Fruit fly (Drosophila melanogaster) whole organism, wandering third instar larva: Measurements from ENCODE around the gene Cht7.

Experiments
- Abd-B ChIP-seq: fragments of >200 bp; optimal IDR thresholded peaks from 2 replicates; lab custom pipeline; 2017; ENCODE audit warnings: missing biosample characterization, missing genetic modification characterization
- CG32264 ChIP-seq: fragments of 200-800 bp; sonication (Bioruptor generic); optimal IDR thresholded peaks from 2 replicates; lab custom pipeline; 2016; ENCODE audit warnings: missing biosample characterization, missing genetic modification characterization
- CG9705 ChIP-seq: fragments of 200-800 bp; sonication (Bioruptor generic); optimal IDR thresholded peaks from 2 replicates; lab custom pipeline; 2018; ENCODE audit warnings: missing biosample characterization, mild to moderate bottlenecking, missing genetic modification characterization
- CrebA ChIP-seq: fragments of 200-800 bp; sonication (Bioruptor generic); optimal IDR thresholded peaks from 2 replicates; lab custom pipeline; 2016; ENCODE audit warnings: missing biosample characterization, mild to moderate bottlenecking, missing genetic modification characterization, borderline replicate concordance
- Dfd ChIP-seq: fragments of >200 bp; optimal IDR thresholded peaks from 2 replicates; lab custom pipeline; 2017; ENCODE audit warnings: missing biosample characterization, missing genetic modification characterization
- Dif ChIP-seq: fragments of 200-275, 200-300 bp; sonication (Bioruptor generic); optimal IDR thresholded peaks from 2 replicates; lab custom pipeline; 2018; ENCODE audit warnings: missing biosample characterization, missing genetic modification characterization; ENCODE audit not compliant: partially characterized antibody
- GATAd ChIP-seq: sonication (Bioruptor generic); optimal IDR thresholded peaks from 2 replicates; lab custom pipeline; 2016; ENCODE audit warnings: missing biosample characterization, missing genetic modification characterization
- HLH106 ChIP-seq: fragments of 200-800 bp; optimal IDR thresholded peaks from 3 replicates; lab custom pipeline; 2019; ENCODE audit warnings: missing biosample characterization, mild to moderate bottlenecking, missing genetic modification characterization, moderate library complexity
- Hnf4 ChIP-seq: fragments of 200-800 bp; sonication (Bioruptor generic); optimal IDR thresholded peaks from 2 replicates; lab custom pipeline; 2016; ENCODE audit warnings: missing biosample characterization, mild to moderate bottlenecking, missing genetic modification characterization
- Hr78 ChIP-seq: fragments of >200 bp; optimal IDR thresholded peaks from 2 replicates; lab custom pipeline; 2017; ENCODE audit warnings: missing biosample characterization, missing genetic modification characterization
- Hr83 ChIP-seq: fragments of 200-300 bp; sonication (Bioruptor generic); optimal IDR thresholded peaks from 2 replicates; lab custom pipeline; 2016; ENCODE audit warnings: missing biosample characterization, mild to moderate bottlenecking, missing genetic modification characterization, moderate library complexity; ENCODE audit not compliant: poor library complexity, severe bottlenecking
- Jra ChIP-seq: sonication (Bioruptor generic); optimal IDR thresholded peaks from 2 replicates; lab custom pipeline; 2016; ENCODE audit warnings: missing biosample characterization, missing genetic modification characterization
- Mio ChIP-seq: sonication (Bioruptor generic); optimal IDR thresholded peaks from 2 replicates; lab custom pipeline; 2016; ENCODE audit warnings: missing biosample characterization, missing genetic modification characterization
- Myc ChIP-seq: fragments of >200 bp; optimal IDR thresholded peaks from 2 replicates; lab custom pipeline; 2017
- N ChIP-seq: fragments of >200 bp; optimal IDR thresholded peaks from 2 replicates; lab custom pipeline; 2018; ENCODE audit warnings: missing biosample characterization, missing external identifiers, missing genetic modification characterization
- OdsH ChIP-seq: fragments of 200-800 bp; sonication (Bioruptor generic); optimal IDR thresholded peaks from 2 replicates; lab custom pipeline; 2016; ENCODE audit warnings: missing biosample characterization, mild to moderate bottlenecking, missing genetic modification characterization
- Rel ChIP-seq, 2 experiments: fragments of 200-800 bp; sonication (Bioruptor generic) in 1 of 2; optimal IDR thresholded peaks; 2 replicates in 1 of 2; 3 replicates in 1 of 2; lab custom pipeline; 2016 to 2019; ENCODE audit warnings: mild to moderate bottlenecking in 2 of 2, missing biosample characterization in 2 of 2, missing genetic modification characterization in 2 of 2, moderate library complexity in 1 of 2
- Sp1 ChIP-seq: fragments of 200-800 bp; sonication (Bioruptor generic); optimal IDR thresholded peaks from 3 replicates; lab custom pipeline; 2019; ENCODE audit warnings: missing biosample characterization, mild to moderate bottlenecking, missing genetic modification characterization, moderate library complexity
- Vsx2 ChIP-seq: fragments of 200-300, 225-300 bp; sonication (Bioruptor generic); optimal IDR thresholded peaks from 2 replicates; lab custom pipeline; 2018; ENCODE audit warnings: missing biosample characterization, missing genetic modification characterization; ENCODE audit not compliant: partially characterized antibody
- br ChIP-seq: fragments of 200-800 bp; sonication (Bioruptor generic); optimal IDR thresholded peaks from 2 replicates; lab custom pipeline; 2016; ENCODE audit warnings: missing biosample characterization, missing genetic modification characterization
- brk ChIP-seq: fragments of 200-800 bp; sonication (Bioruptor generic); optimal IDR thresholded peaks from 2 replicates; lab custom pipeline; 2016; ENCODE audit warnings: missing biosample characterization, mild to moderate bottlenecking, missing genetic modification characterization
- dl ChIP-seq, 2 experiments: fragments of 175-275, 200-275 bp in 1 of 2; fragments of 200-275 bp in 1 of 2; sonication (Bioruptor generic); optimal IDR thresholded peaks; lab custom pipeline; 2018; ENCODE audit warnings: mild to moderate bottlenecking in 2 of 2, missing biosample characterization in 2 of 2, missing genetic modification characterization in 2 of 2, moderate library complexity in 2 of 2; ENCODE audit not compliant: partially characterized antibody in 2 of 2, insufficient read depth in 1 of 2
- dmrt93B ChIP-seq: fragments of 200-800 bp; sonication (Bioruptor generic); optimal IDR thresholded peaks from 2 replicates; lab custom pipeline; 2018; ENCODE audit warnings: missing biosample characterization, mild to moderate bottlenecking, missing genetic modification characterization
- dsf ChIP-seq: sonication (Bioruptor generic); optimal IDR thresholded peaks from 2 replicates; lab custom pipeline; 2016; ENCODE audit warnings: missing biosample characterization, missing genetic modification characterization, borderline replicate concordance
- ey ChIP-seq: fragments of 200-800 bp; sonication (Bioruptor generic); optimal IDR thresholded peaks from 2 replicates; lab custom pipeline; 2016; ENCODE audit warnings: missing biosample characterization, missing genetic modification characterization
- foxo ChIP-seq, 2 experiments: fragments of 200-800 bp; sonication (Bioruptor generic); optimal IDR thresholded peaks; 2 replicates in 1 of 2; 3 replicates in 1 of 2; lab custom pipeline; 2016 to 2017; ENCODE audit warnings: missing biosample characterization in 2 of 2, missing genetic modification characterization in 2 of 2
- fru ChIP-seq: fragments of 200-800 bp; sonication (Bioruptor generic); optimal IDR thresholded peaks from 3 replicates; lab custom pipeline; 2016; ENCODE audit warnings: missing biosample characterization, mild to moderate bottlenecking, missing genetic modification characterization
- h ChIP-seq: fragments of 200-800 bp; sonication (Bioruptor generic); optimal IDR thresholded peaks from 3 replicates; lab custom pipeline; 2016; ENCODE audit warnings: missing biosample characterization, mild to moderate bottlenecking, missing genetic modification characterization
- jim ChIP-seq: fragments of 175-275, 200-325 bp; sonication (Bioruptor generic); optimal IDR thresholded peaks from 2 replicates; lab custom pipeline; 2016; ENCODE audit warnings: missing biosample characterization, mild to moderate bottlenecking, missing genetic modification characterization
- lola ChIP-seq: fragments of >200 bp; optimal IDR thresholded peaks from 2 replicates; lab custom pipeline; 2017; ENCODE audit warnings: missing biosample characterization, missing genetic modification characterization
- pan ChIP-seq: fragments of >200 bp; optimal IDR thresholded peaks from 2 replicates; lab custom pipeline; 2017
- psq ChIP-seq: fragments of 200-800 bp; sonication (Bioruptor generic); optimal IDR thresholded peaks from 3 replicates; lab custom pipeline; 2017; ENCODE audit warnings: missing biosample characterization, mild to moderate bottlenecking, missing genetic modification characterization, moderate library complexity
- rgr ChIP-seq: fragments of 200-800 bp; sonication (Bioruptor generic); optimal IDR thresholded peaks from 3 replicates; lab custom pipeline; 2016; ENCODE audit warnings: missing biosample characterization, mild to moderate bottlenecking, missing genetic modification characterization
- sage ChIP-seq: fragments of 200-800 bp; sonication (Bioruptor generic); optimal IDR thresholded peaks from 2 replicates; lab custom pipeline; 2016; ENCODE audit warnings: missing biosample characterization, mild to moderate bottlenecking, missing genetic modification characterization
- sv ChIP-seq: fragments of 200-800 bp; sonication (Bioruptor generic); optimal IDR thresholded peaks from 3 replicates; lab custom pipeline; 2016; ENCODE audit warnings: missing biosample characterization, missing genetic modification characterization
- tai ChIP-seq: sonication (Bioruptor generic); optimal IDR thresholded peaks from 2 replicates; lab custom pipeline; 2016; ENCODE audit warnings: missing biosample characterization, missing genetic modification characterization
- usp ChIP-seq: fragments of >200 bp; optimal IDR thresholded peaks from 2 replicates; lab custom pipeline; 2017; ENCODE audit warnings: missing biosample characterization, missing genetic modification characterization
- woc ChIP-seq: sonication (Bioruptor generic); optimal IDR thresholded peaks from 2 replicates; lab custom pipeline; 2016; ENCODE audit warnings: missing biosample characterization, mild to moderate bottlenecking, missing genetic modification characterization

Gene Cht7

DNA sequence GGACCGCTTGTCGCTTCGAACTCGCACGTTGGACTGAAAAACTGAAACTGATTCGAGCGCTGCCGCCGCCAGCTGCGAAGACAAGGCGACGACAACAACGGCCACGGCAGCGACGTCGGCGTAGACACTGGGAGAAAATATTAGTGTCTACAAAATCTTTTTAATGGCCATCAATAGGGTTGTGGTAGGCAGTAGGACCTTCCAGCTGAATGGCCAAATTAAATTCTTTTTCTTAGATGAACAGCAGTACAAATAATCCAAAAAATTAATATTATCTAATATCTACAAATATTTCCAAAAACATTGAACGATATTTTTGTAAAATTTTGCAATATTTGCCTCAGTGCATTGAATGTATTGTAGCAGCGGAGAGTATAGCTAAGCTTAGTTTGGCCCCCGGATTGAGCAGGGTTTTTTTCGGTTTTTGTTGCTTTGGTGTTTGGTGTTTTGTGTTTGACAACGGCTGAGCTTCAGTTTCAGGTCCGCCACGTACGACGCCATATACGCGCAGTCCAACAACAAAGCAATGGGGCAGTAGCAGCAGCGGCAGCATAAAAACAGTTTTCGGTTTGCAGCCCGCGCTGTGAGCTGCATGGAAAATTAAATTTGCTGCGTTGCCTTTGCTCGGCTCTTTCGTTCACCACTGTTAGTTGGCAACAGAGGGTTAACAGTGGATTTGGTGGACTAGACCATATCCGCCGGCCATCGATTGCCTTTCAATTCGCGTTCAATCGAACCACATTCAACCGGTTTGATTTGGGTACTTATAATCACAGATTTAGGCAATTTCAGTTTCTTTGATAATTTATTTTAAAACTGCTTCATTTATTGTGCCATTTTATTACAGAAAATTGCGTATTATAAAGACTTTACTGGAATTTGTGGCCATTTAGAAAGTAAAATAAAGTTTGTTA, at the start of gene Cht7:
Cht7 (minus strand) TSS at position 51 of the 914 bp plus-strand sequence.
- TF ChIP-seq Rel (GFP tag; optimal IDR thresholded peaks at IDR 0.05; lab: Kevin White, UChicago) (peak; percentile 47), Rel (tag; optimal IDR thresholded peaks at IDR 0.05; lab: Kevin White, UChicago) (peak; percentile 16), jim (no peak), CG9705 (GFP tag; lab: Kevin White, UChicago) (peak; percentile 55), woc (GFP tag; lab: Kevin White, UChicago) (peak; percentile 82), h (GFP tag; lab: Kevin White, UChicago) (peak; percentile 91), sage (GFP tag; lab: Kevin White, UChicago) (peak; percentile 61), br (peak; percentile 85), psq (GFP tag; lab: Kevin White, UChicago) (peak; percentile 83), Dfd (no peak), tai (GFP tag; lab: Kevin White, UChicago) (peak; percentile 67), HLH106 (tag; lab: Kevin White, UChicago) (peak; percentile 83), CG32264 (GFP tag; lab: Kevin White, UChicago) (peak; percentile 48), sv (GFP tag; lab: Kevin White, UChicago) (peak; percentile 90), Abd-B (GFP tag; lab: Kevin White, UChicago) (no peak), dl (GFP tag; optimal IDR thresholded peaks at IDR 0.05; lab: Kevin White, UChicago; ENCODE audit: insufficient read depth in 1 of 2, partially characterized antibody in 2 of 2) (no peak), dsf (GFP tag; lab: Kevin White, UChicago) (no peak), Hnf4 (GFP tag; lab: Kevin White, UChicago) (peak; percentile 80), Hr78 (no peak), GATAd (GFP tag; lab: Kevin White, UChicago) (no peak), brk (GFP tag; lab: Kevin White, UChicago) (peak; percentile 74), fru (GFP tag; lab: Kevin White, UChicago) (peak; percentile 90), Jra (GFP tag; lab: Kevin White, UChicago) (peak; percentile 11), Hr83 (GFP tag; lab: Kevin White, UChicago) (no peak), Myc (lab: Kevin White, UChicago) (no peak), lola (GFP tag; lab: Kevin White, UChicago) (no peak), usp (GFP tag; lab: Kevin White, UChicago) (no peak), dmrt93B (peak; percentile 59), rgr (GFP tag; lab: Kevin White, UChicago) (peak; percentile 89), ey (GFP tag; lab: Kevin White, UChicago) (peak; percentile 87), Mio (GFP tag; lab: Kevin White, UChicago) (peak; percentile 48), N (no peak), Vsx2 (no peak), pan (lab: Kevin White, UChicago) (no peak), foxo (GFP tag; optimal IDR thresholded peaks at IDR 0.05; lab: Kevin White, UChicago) (peak in 1 of 2 experiments; percentile 90), Dif (GFP tag; lab: Kevin White, UChicago) (no peak), Sp1 (GFP tag; lab: Kevin White, UChicago) (peak; percentile 83), OdsH (GFP tag; lab: Kevin White, UChicago) (peak; percentile 92), CrebA (GFP tag; lab: Kevin White, UChicago) (peak; percentile 50)

dm6 chr3L:3150376-3150775, 43.6 kb upstream of the Cht7 start:
- TF ChIP-seq Dfd (peak; percentile 92), Jra (GFP tag; lab: Kevin White, UChicago) (no peak)
- TF ChIP-seq, all 38 proteins: peak for 1
